Fruit fly (Drosophila melanogaster) S2 (cell line): Measurements from ENCODE around the gene Ir94c.

Source experiments
- CG8478 ChIP-seq: fragments of >200 bp; optimal IDR thresholded peaks from 2 replicates; lab custom pipeline; 2018
- CTCF ChIP-seq, 2 experiments: fragments of >200 bp; optimal IDR thresholded peaks; 2 replicates each; lab custom pipeline; 2018

dm6 chr3R:22161613-22162409, 42.6 kb upstream of the Ir94c start:
- TF ChIP-seq CG8478 (lab: Kevin White, UChicago) (no peak), CTCF (optimal IDR thresholded peaks at IDR 0.05; lab: Kevin White, UChicago) (no peak)
